Fruit fly (Drosophila melanogaster) S2 (cell line): Measurements from ENCODE around the gene CG32365.

Experiments
- CG8478 ChIP-seq: fragments of >200 bp; optimal IDR thresholded peaks from 2 replicates; lab custom pipeline; 2018
- CTCF ChIP-seq, 2 experiments: fragments of >200 bp; optimal IDR thresholded peaks; 2 replicates each; lab custom pipeline; 2018

Gene CG32365

DNA sequence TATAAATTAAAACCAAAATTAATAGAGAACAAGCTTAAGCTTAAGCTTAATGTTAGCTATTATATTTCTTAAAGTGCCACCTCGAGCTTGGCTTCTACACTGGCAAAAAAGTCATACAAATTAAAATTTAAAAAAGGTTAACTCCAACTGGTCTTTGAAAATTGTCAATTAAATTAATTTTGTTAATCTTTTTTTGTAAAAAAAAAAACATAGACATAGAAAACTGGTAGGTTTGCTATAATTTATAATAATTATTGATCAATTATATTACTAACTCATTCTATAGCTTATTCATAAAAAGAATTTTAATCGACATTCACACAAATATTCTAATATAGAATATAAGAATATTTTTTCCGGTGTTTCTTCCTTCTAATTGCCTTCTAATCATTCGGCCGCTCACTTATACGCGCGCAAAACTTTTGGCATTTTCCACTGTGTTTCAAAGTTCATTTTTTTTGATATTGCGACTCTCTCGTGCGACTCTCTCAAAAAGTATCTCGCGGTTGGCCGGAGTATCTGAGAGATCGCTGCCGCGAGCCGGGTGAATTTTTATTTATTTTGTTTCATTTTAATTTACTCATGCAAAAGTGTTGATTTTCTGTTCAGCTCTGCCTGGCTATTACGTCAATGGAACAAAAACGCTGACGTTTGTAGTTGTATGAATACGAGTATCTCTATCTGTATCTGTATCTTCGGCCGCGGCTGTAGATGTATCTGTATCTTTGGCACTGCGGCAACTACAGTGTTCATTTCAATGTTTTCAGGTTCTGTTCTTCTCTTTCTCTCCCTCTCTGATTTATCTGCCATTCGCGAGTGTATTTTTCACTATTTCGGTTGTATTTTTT, 12.8 kb upstream of the CG32365 start:
- TF ChIP-seq CG8478 (lab: Kevin White, UChicago): no peak
- no peak for TF ChIP-seq CTCF (optimal IDR thresholded peaks at IDR 0.05; lab: Kevin White, UChicago)

DNA sequence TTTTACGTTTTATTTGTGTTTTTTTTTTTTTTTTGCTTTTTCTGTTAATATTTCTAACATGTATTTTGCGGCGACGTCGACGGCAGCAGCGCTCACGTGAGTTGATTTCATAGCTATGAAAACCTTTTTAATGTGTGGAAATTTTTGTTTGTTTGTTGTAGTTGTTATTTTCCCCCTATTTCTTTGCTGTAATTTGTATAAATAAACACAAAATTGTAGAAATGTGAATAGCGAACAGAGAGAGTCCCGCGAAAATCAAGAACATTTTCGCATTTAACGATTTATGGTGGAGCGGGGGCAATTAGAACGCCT, 12.3 kb upstream of the CG32365 start:
- TF ChIP-seq CTCF (optimal IDR thresholded peaks at IDR 0.05; lab: Kevin White, UChicago) (no peak), CG8478 (lab: Kevin White, UChicago) (no peak)

DNA sequence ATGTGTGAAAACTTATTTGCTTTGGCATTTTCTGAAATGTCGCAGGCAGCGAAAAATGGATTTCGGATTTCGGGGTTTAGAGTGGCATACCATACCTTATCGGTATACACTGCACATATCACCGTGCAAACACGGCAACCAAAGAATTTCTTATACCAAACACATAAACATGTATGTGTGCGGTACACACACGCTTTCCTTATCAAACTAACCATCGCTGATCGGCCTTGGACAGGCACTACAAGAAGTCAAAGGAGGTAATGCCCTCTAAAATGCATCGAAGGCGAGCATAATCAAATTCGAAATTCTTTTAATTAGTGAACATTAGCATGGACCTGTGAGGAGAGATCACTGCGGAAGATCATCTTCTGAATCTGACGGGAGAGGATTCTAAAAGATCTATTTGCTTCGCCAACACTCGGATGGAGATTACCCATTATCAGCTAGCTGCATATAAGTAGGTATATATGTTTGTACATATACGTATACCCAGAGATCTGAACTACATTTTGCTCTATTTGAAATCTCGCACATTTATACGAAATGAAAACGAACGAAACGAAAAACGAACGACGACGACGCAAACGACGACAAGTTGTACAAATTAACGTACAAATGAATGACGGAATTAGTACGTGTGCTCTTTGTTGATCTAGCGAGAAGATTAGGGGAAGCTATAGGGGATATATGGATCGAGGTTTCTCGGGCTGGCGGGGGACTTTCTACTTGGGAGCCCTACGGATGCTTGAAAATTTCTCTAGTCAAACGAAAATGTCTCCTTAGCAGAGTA, 10.3 kb upstream of the CG32365 start:
- TF ChIP-seq CG8478 (lab: Kevin White, UChicago) (no peak), CTCF (optimal IDR thresholded peaks at IDR 0.05; lab: Kevin White, UChicago) (no peak)

DNA sequence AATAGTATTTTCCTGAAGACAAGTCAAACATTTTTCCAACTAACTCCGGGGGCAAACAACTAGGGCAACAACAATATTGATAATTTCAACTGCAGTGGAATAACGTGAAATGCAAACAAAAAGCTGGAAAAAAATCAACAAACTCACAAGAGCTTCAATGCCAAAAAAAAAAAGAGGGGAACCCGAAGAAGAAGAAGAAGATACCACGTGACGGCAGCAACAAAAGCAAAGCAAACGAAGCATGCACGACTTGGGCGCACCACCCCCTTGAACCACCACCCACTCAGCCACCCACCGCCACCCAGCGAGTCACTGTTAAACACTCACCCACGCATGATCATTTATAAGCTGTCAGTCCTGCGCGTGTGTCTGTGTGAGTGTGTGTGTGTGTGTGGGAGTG, 9.0 kb upstream of the CG32365 start:
- no peak for TF ChIP-seq CG8478 (lab: Kevin White, UChicago)
- TF ChIP-seq CTCF (optimal IDR thresholded peaks at IDR 0.05; lab: Kevin White, UChicago): no peak

DNA sequence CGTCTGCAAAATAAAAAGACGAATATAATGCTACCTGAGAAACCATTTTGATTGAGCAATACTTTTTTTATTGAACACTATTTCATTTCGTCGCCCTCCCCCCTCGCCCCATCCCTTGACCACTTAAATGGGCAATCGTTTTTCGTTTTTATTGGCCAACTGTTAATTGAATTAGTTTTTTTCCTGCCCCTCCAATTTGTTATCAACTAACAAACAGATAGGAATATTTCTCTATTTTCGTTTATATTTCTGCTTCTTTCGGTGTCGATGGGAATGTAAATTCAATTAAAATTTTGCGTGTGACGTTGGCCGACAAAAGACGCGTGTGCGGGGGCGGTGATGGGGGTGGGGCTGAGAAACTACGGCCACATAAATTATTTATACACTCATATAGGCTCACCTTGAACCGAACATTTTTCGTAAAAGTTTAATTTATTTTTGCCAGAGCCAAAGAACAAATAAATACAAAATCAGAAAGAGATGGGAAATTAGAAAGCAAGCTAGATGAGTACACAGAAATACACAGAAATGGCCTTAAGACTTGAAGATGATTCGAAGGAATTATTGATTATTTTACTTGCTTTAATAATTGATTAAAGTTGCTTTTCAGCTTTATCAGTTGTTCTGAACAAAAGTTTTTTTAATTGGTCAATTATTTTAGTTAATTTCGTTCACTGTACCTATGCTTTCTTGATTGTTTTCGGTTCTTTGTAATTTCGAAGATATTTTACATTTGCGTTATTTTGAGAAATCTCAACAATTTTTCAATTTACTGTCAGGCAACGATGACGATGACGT, 8.0 kb upstream of the CG32365 start:
- TF ChIP-seq CTCF (optimal IDR thresholded peaks at IDR 0.05; lab: Kevin White, UChicago) (no peak), CG8478 (lab: Kevin White, UChicago) (no peak)

DNA sequence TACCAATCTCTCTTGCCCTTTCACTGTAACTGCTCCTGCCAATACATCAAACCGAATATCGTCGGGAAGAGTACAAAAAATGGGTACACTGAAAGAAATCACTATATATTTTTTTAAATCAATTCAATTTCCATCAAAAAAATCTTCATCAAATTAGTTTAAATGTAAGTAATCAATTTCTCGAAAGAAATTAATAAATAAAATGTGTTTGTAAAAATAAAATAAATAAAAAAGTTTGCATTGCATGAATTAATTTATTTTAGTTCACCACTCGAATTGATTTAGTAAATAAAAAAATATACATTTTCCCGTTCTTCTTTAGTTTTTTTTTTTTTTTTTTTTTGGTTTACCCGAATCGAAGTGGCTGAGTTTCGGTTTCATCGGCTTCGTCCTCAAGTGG, 7.0 kb upstream of the CG32365 start:
- no peak for TF ChIP-seq CTCF (optimal IDR thresholded peaks at IDR 0.05; lab: Kevin White, UChicago)
- TF ChIP-seq CG8478 (lab: Kevin White, UChicago): no peak

DNA sequence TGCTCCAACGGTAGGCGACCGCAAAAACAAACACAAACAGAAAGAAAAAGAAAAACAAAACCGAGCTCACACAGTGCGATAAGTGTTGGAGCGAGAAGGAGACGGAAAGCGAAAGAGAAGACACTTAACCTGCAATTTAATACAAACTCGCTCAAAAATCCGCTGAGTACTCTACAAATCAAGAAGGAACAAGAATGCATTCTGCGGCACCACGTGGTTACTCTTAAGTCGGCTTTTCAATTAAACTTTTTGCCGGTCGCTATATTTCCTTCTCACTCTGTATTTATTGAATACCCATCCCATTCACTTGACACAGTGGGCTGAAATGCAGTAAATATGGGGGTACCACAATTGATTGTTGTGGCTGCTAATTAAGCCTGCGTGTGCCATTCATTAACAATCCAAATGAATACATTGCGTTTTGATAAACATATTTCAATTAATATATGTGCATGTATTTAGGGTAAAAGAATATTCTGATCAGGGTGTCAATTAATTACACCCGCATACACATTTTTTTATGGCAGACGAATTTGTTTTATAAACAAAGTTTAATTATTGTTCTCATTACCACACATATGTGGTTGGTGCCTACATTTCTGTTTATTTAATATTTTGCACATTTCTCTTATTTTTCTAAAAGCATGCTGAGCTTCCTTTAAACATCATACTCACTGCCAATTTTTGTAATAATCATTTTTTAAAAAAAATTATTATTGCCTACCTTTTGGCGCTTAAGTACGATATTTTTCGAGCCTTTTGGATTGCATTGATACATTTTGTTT, 6.4 kb upstream of the CG32365 start:
- TF ChIP-seq CG8478 (lab: Kevin White, UChicago): no peak
- no peak for TF ChIP-seq CTCF (optimal IDR thresholded peaks at IDR 0.05; lab: Kevin White, UChicago)

DNA sequence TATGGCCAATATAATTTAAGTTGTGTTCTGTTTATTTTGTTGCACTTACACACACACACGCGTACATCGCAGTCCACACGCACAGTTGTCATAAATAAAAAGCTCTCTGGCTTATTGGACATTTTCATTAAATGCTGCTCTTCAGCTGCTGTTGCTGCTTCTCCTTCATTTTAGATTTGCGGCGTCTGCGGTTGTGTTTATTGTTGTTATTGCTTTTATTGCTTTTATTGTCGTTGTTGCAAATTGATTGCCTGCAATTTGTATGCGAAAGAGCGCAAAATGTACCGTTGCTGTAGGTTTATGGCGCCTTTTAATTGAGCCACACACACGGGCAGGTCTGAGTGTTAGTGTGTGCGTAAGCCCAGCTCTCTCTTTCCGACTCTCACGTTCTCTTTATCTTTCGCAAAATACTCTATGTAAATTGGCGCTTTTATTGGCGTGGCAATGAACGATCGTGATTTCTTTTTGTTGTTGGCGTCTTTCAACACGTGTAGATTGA, 5.5 kb upstream of the CG32365 start:
- TF ChIP-seq CTCF (optimal IDR thresholded peaks at IDR 0.05; lab: Kevin White, UChicago): no peak
- TF ChIP-seq CG8478 (lab: Kevin White, UChicago): no peak

DNA sequence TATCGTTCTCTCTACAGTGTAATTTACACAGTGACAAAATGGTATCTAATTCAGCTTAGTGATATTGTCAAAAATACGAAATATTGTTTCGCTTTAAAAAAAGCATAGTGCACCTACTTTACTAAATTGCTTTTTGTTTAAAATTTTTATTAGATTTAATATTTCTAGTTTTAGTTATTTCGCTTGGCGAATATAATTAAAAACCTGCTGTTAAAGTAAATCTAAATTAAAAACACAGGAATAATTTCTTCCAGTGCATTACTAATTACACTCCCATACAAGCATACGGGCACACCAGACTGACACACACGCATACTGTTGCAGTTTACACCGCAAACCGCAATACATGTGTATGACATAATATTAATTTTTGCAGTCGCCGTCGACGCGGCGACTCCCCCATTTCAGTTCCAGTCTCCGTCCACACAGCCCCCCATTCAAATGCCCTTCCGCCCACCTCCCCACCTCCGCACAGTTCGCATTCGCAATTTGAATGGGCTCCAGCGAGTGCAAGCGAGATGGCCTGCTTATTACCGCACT, 5.0 kb upstream of the CG32365 start:
- TF ChIP-seq CG8478 (lab: Kevin White, UChicago): no peak
- no peak for TF ChIP-seq CTCF (optimal IDR thresholded peaks at IDR 0.05; lab: Kevin White, UChicago)

DNA sequence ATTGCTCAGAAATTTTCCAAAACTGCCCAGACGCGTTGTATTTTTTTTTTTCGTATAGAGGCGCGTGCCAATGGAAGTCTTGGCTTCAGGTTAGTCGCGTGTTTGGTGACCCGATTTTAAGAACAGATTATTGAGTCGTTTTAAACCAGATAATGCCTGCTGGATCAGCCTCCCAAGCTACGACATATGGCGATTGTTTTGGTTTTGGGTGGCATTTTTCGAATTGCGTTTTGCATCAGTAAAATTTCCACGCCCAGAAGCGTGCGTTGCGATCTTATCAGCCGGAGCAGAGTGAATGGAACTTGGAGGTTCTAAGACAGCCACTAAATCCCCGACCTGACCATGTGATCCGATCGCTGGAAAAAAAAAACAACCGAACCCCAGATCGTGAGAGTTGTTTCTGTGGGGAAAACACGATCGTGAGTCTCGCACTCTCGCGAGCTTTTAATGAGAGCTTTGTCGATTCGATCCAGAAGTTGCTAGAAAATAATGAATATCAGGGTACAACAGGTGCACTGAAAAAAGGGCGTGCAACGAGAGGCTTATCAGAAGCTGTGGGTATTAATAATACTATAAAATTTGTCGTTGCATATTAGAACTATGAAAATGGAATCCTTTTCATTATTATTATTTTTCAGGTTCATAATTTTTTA, 3.6 kb upstream of the CG32365 start:
- TF ChIP-seq CTCF (optimal IDR thresholded peaks at IDR 0.05; lab: Kevin White, UChicago) (no peak), CG8478 (lab: Kevin White, UChicago) (no peak)

DNA sequence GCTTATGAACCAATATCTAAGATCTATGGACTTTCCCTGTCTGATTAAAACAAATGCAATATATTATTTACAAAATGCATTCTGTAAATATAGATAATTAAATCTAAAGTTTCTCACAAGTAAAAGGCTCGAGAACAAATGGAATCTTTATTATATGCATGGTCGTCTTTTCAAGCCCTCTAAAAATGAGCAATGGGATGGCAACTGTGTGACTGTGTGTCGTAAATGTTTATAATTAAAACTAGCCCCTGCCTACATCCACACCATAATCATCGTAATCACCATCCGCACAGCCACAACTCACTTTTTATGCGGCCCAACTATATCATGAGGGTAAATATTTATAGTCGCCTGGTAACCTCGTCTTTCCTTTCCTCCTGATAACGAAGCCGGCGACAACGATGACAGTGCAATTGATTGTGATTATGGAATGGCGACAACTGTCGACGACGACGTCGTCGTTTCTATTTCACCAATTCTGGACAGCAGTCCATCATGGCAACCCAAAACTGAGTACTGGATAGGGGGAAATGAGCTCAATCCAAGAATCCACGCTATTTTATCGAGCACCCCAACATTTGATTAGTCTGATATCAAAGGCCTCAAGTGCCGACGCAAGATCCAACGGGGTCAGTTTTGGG, 3.0 kb upstream of the CG32365 start:
- no peak for TF ChIP-seq CG8478 (lab: Kevin White, UChicago)
- TF ChIP-seq CTCF (optimal IDR thresholded peaks at IDR 0.05; lab: Kevin White, UChicago): no peak

DNA sequence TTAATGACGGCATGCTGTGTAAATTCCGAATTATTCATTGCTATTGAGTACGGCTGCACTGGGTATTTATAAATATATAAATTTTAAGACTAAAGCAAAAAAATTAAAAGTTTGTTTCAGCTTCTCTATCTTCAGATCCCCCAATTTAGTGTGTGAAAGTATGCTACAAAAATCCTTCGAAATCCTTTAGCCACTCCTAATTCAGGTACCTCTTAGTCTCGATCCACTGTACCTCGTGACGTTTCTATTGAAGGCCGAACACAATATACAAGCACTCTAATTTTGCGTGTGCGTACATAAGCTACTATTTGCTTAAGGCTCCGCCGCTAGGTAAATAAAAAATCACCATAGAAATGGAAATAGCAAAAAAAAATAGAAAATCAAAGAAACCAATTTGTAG, 2.3 kb upstream of the CG32365 start:
- TF ChIP-seq CTCF (optimal IDR thresholded peaks at IDR 0.05; lab: Kevin White, UChicago) (no peak), CG8478 (lab: Kevin White, UChicago) (no peak)
